Fruit fly (Drosophila melanogaster) S2 (cell line): ENCODE measurements around the gene boi.

Source experiments
- CG8478 ChIP-seq: fragments of >200 bp; optimal IDR thresholded peaks from 2 replicates; lab custom pipeline; 2018
- CTCF ChIP-seq, 2 experiments: fragments of >200 bp; optimal IDR thresholded peaks; 2 replicates each; lab custom pipeline; 2018

- TF ChIP-seq CTCF (optimal IDR thresholded peaks at IDR 0.05; lab: Kevin White, UChicago) (no peak), CG8478 (lab: Kevin White, UChicago) (no peak)
Observed at dm6 chrX:2511292-2511808, 41.5 kb upstream of the boi start.
